Worm (Caenorhabditis elegans) whole organism, mixed stage, embryonic: ENCODE measurements around the gene lec-10.

Source experiments
- bed-3 ChIP-seq: fragments of 200-800 bp; sonication (Bioruptor generic); optimal IDR thresholded peaks from 3 replicates; lab custom pipeline; 2018; ENCODE audit warnings: mild to moderate bottlenecking, missing genetic modification characterization, moderate library complexity, missing compliant biosample characterization
- ceh-43 ChIP-seq: fragments of 200-800 bp; sonication (Bioruptor generic); optimal IDR thresholded peaks from 2 replicates; lab custom pipeline; 2018; ENCODE audit warnings: mild to moderate bottlenecking, missing genetic modification characterization, moderate library complexity, missing compliant biosample characterization
- elt-3 ChIP-seq: fragments of 150-350 bp; optimal IDR thresholded peaks from 2 replicates; lab custom pipeline; 2014; ENCODE audit warnings: missing biosample characterization, missing genetic modification characterization
- lin-13 ChIP-seq: fragments of 150-350 bp; optimal IDR thresholded peaks from 2 replicates; lab custom pipeline; 2014; ENCODE audit warnings: missing biosample characterization, missing genetic modification characterization
- nhr-28 ChIP-seq: fragments of 150-350 bp; optimal IDR thresholded peaks from 2 replicates; lab custom pipeline; 2014; ENCODE audit warnings: missing biosample characterization, missing genetic modification characterization
- pha-4 ChIP-seq: fragments of 150-350 bp; optimal IDR thresholded peaks from 2 replicates; lab custom pipeline; 2018; ENCODE audit warnings: missing biosample characterization, missing genetic modification reagents, missing genetic modification characterization

DNA sequence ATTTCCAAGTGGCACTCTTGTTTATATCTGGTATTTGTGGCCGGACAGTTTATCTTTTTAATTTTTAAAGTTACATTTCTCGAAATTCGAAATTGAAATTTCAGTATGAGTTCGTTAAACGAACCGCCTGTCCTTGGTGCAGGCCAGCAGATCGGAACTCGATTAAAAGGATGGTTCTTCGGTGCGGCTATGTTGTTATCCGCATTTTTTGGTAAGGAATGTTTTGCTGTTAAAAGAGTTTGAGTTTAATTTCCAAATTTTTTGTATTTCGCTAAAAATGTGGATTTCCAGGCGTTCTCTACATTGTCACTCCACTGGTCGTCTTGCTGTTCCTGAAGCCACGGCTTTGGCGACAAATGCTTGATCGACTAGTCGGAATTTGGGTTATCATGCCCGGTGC, 35.8 kb downstream of the lec-10 start, which contains the start of gene acl-9:
- TF ChIP-seq bed-3 (GFP tag; lab: Kevin White, UChicago) (no peak), nhr-28 (tag; lab: Kevin White, UChicago) (no peak), lin-13 (no peak), pha-4 (no peak), elt-3 (tag; lab: Kevin White, UChicago) (no peak), ceh-43 (no peak)
